Fruit fly (Drosophila melanogaster): ENCODE data around the gene sens-2.
A peak's percentile ranks its signal among the peaks of the same experiment; 100 is the strongest.

The sens-2 gene

DNA sequence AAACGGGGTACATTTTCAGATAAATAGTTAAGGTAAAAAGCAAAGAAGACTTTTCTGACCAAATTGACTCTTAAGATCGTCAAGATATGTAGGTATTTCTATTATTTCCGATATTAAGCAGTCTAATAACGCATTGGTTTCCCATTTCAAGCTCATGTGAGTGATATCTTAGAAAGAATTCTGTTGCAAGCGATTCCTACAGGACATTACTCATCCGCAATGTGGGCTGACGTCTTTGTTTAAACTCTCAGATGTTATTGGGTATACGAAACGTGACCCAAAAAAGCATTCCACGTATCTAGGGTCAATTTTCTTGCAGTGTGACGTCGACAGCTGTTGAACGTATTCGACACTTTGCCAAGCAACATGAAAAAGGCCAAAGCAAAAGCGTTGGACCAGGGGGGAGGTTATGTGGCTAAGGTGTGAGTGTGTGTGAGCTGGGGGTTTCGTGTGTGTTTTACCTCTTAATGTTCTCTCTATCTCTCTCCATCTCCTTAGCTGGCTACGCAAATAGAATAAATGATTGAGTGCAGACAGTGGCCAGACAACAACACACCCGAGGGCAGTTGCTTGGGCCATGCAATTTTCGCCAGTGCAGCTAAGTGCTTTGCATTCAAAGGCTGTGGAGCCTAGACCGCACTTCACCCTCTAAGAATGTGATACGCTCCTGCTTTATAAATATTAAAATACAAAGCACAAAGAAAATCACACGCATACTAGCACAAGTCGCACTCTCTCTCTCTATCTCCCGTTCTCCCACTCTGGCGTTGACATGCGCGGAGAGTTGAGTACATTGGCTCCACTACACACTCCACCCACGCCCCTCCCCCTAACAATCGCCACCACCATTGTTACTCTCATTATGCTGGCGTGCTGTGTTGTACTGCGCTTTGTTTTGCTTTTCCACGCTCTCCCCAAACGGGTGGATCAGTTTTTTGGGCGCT, 34.4 kb upstream of the sens-2 start (continued):
- TF ChIP-seq Dfd (GFP tag; optimal IDR thresholded peaks at IDR 0.05) = peak in 1 of 2 experiments; percentile 11
- peak; percentile 87 for TF ChIP-seq CG6683 (GFP tag; optimal IDR thresholded peaks at IDR 0.05)
- TF ChIP-seq CG6254 (GFP tag; optimal IDR thresholded peaks at IDR 0.05) = peak; percentile 83
- peak; percentile 95 for TF ChIP-seq Atf3 (GFP tag; optimal IDR thresholded peaks at IDR 0.05)
- TF ChIP-seq Neu2 (GFP tag; optimal IDR thresholded peaks at IDR 0.05; ENCODE audit: borderline replicate concordance) = peak; percentile 88
- TF ChIP-seq dmrt99B (tag; optimal IDR thresholded peaks at IDR 0.05) = peak; percentile 97
- TF ChIP-seq Awh (GFP tag; IDR thresholded peaks at IDR 0.05) = peak; percentile 53
- TF ChIP-seq CG6854 (GFP tag; optimal IDR thresholded peaks at IDR 0.05) = peak; percentile 95
- peak; percentile 84 for TF ChIP-seq ewg (GFP tag; optimal IDR thresholded peaks at IDR 0.05)
- TF ChIP-seq CG9817 (tag; optimal IDR thresholded peaks at IDR 0.05) = peak; percentile 90
- peak; percentile 95 for TF ChIP-seq sug (tag; optimal IDR thresholded peaks at IDR 0.05)
- peak; percentile 96 for TF ChIP-seq pnt (GFP tag; optimal IDR thresholded peaks at IDR 0.05)
- TF ChIP-seq ara (GFP tag; IDR thresholded peaks at IDR 0.05) = peak; percentile 78
- peak; percentile 96 for TF ChIP-seq Abd-B (GFP tag; optimal IDR thresholded peaks at IDR 0.05)
- peak; percentile 97 for TF ChIP-seq crol (GFP tag; IDR thresholded peaks at IDR 0.05)
- peak; percentile 91 for TF ChIP-seq CG17385 (GFP tag; optimal IDR thresholded peaks at IDR 0.05)
- peak; percentile 81 for TF ChIP-seq Vsx1 (GFP tag; optimal IDR thresholded peaks at IDR 0.05)
- peak; percentile 96 for TF ChIP-seq disco-r (GFP tag; optimal IDR thresholded peaks at IDR 0.05)
- peak; percentile 86 for TF ChIP-seq CrebB (tag; optimal IDR thresholded peaks at IDR 0.05)
- TF ChIP-seq CG12299 (tag; optimal IDR thresholded peaks at IDR 0.05) = peak; percentile 91
- TF ChIP-seq CG1602 (GFP tag; optimal IDR thresholded peaks at IDR 0.05) = peak; percentile 94
- TF ChIP-seq pzg (GFP tag; optimal IDR thresholded peaks at IDR 0.05) = peak; percentile 3
- TF ChIP-seq CG10959 (GFP tag; IDR thresholded peaks at IDR 0.05) = peak; percentile 25
- peak; percentile 82 for TF ChIP-seq CG2889 (GFP tag; IDR thresholded peaks at IDR 0.05)
- no peak for TF ChIP-seq D (optimal IDR thresholded peaks at IDR 0.05)
- peak; percentile 97 for TF ChIP-seq D (GFP tag; optimal IDR thresholded peaks at IDR 0.05)
- TF ChIP-seq CG15696 (tag; optimal IDR thresholded peaks at IDR 0.05) = peak; percentile 69
- peak; percentile 76; the same call in 2 of the 3 replicates for TF ChIP-seq C15 (GFP tag; IDR thresholded peaks at IDR 0.05)
- peak; percentile 87 for TF ChIP-seq CG10267 (tag; optimal IDR thresholded peaks at IDR 0.05)
- peak; percentile 85 for TF ChIP-seq zfh1 (GFP tag; IDR thresholded peaks at IDR 0.05)
- peak; percentile 86 for TF ChIP-seq ERR (GFP tag; optimal IDR thresholded peaks at IDR 0.05)
- TF ChIP-seq zf30C (GFP tag; optimal IDR thresholded peaks at IDR 0.05) = peak; percentile 89
- peak; percentile 87 for TF ChIP-seq CG6654 (GFP tag; optimal IDR thresholded peaks at IDR 0.05)
- peak; percentile 11 to 70 for TF ChIP-seq tll (GFP tag; optimal IDR thresholded peaks at IDR 0.05)
- peak; percentile 97 for TF ChIP-seq Meics (GFP tag; optimal IDR thresholded peaks at IDR 0.05)
- TF ChIP-seq kay (GFP tag; optimal IDR thresholded peaks at IDR 0.05) = peak; percentile 91
- TF ChIP-seq Ets65A (GFP tag) = peak; percentile 99
- peak; percentile 97 for TF ChIP-seq CG9609 (GFP tag; optimal IDR thresholded peaks at IDR 0.05)
- peak; percentile 93 for TF ChIP-seq CG12942 (GFP tag; optimal IDR thresholded peaks at IDR 0.05)
- peak; percentile 81 for TF ChIP-seq CG14667 (GFP tag; IDR thresholded peaks at IDR 0.05)
- TF ChIP-seq CG11695 (GFP tag; IDR thresholded peaks at IDR 0.05) = peak; percentile 93
- TF ChIP-seq Dad (GFP tag; optimal IDR thresholded peaks at IDR 0.05) = peak; percentile 95
- TF ChIP-seq chinmo (GFP tag; IDR thresholded peaks at IDR 0.05; ENCODE audit: partially characterized antibody) = peak; percentile 94
- peak; percentile 91 for TF ChIP-seq HmgD (GFP tag; optimal IDR thresholded peaks at IDR 0.05)
- TF ChIP-seq CG13624 (GFP tag; optimal IDR thresholded peaks at IDR 0.05) = peak; percentile 97
- TF ChIP-seq CG7745 (tag; optimal IDR thresholded peaks at IDR 0.05) = no peak
- peak; percentile 64; the same call in 1 of the 3 replicates for TF ChIP-seq CG34224 (GFP tag; IDR thresholded peaks at IDR 0.05; ENCODE audit: partially characterized antibody)
- peak; percentile 95 to 96 for TF ChIP-seq Hr51 (GFP tag; optimal IDR thresholded peaks at IDR 0.05)

All from whole organism, embryonic.